Fruit fly (Drosophila melanogaster): Measurements from ENCODE around the gene sala.
A peak's percentile ranks its signal among the peaks of the same experiment; 100 is the strongest.

sala gene

dm6 chr2L:11471979-11472514 is 12.5 kb upstream of the sala start (continued):
- TF ChIP-seq unc-4 (GFP tag; IDR thresholded peaks at IDR 0.05; ENCODE audit: partially characterized antibody) (no peak), Aef1 (GFP tag; IDR thresholded peaks at IDR 0.05) (no peak), Med (GFP tag) (peak; percentile 4), cwo (GFP tag; optimal IDR thresholded peaks at IDR 0.05) (no peak), CG1529 (GFP tag; optimal IDR thresholded peaks at IDR 0.05) (no peak), phol (tag; optimal IDR thresholded peaks at IDR 0.05) (peak; percentile 51), YL-1 (GFP tag; optimal IDR thresholded peaks at IDR 0.05) (no peak), CG3065 (GFP tag; optimal IDR thresholded peaks at IDR 0.05) (no peak), CG18476 (GFP tag; optimal IDR thresholded peaks at IDR 0.05) (no peak), ash1 (GFP tag; optimal IDR thresholded peaks at IDR 0.05) (no peak), CG8924 (tag; optimal IDR thresholded peaks at IDR 0.05) (peak; percentile 15), ase (GFP tag; IDR thresholded peaks at IDR 0.05) (no peak), nmo (GFP tag; optimal IDR thresholded peaks at IDR 0.05) (peak; percentile 39), CG16815 (GFP tag; optimal IDR thresholded peaks at IDR 0.05) (no peak), Adf1 (GFP tag; IDR thresholded peaks at IDR 0.05) (no peak), btn (GFP tag; optimal IDR thresholded peaks at IDR 0.05) (no peak), BEAF-32 (GFP tag; optimal IDR thresholded peaks at IDR 0.05) (no peak), eyg (GFP tag; optimal IDR thresholded peaks at IDR 0.05) (no peak), Mes4 (GFP tag; optimal IDR thresholded peaks at IDR 0.05) (no peak), Pdp1 (GFP tag; optimal IDR thresholded peaks at IDR 0.05) (no peak), CG11504 (tag; optimal IDR thresholded peaks at IDR 0.05) (peak; percentile 42), CG12391 (tag; optimal IDR thresholded peaks at IDR 0.05) (peak; percentile 7), HHEX (GFP tag; optimal IDR thresholded peaks at IDR 0.05) (no peak), CG31441 (GFP tag; IDR thresholded peaks at IDR 0.05) (0 out of 2 replicates have a peak, but pooled peaks have one; percentile 25), Ravus (GFP tag; IDR thresholded peaks at IDR 0.05) (no peak), insv (GFP tag; optimal IDR thresholded peaks at IDR 0.05) (no peak), CG13894 (tag; optimal IDR thresholded peaks at IDR 0.05) (no peak), Gug (GFP tag; IDR thresholded peaks at IDR 0.05) (0 out of 4 replicates have a peak, but pooled peaks have one; percentile 18), CG4854 (GFP tag; optimal IDR thresholded peaks at IDR 0.05) (no peak), cad (GFP tag; optimal IDR thresholded peaks at IDR 0.05) (no peak), Asciz (GFP tag; optimal IDR thresholded peaks at IDR 0.05) (no peak), GATAe (GFP tag; conservative IDR thresholded peaks at IDR 0.05) (no peak), Opbp (GFP tag; IDR thresholded peaks at IDR 0.05; ENCODE audit: partially characterized antibody) (no peak), CG10274 (GFP tag; optimal IDR thresholded peaks at IDR 0.05) (no peak), ara (GFP tag; IDR thresholded peaks at IDR 0.05) (peak; percentile 61; the same call in 1 of the 2 replicates), CG33213 (GFP tag; optimal IDR thresholded peaks at IDR 0.05) (no peak), CG1603 (tag; optimal IDR thresholded peaks at IDR 0.05) (peak; percentile 33), stwl (tag; optimal IDR thresholded peaks at IDR 0.05) (no peak), dysf (GFP tag; IDR thresholded peaks at IDR 0.05) (peak; percentile 39; the same call in 1 of the 3 replicates), Sry-β (GFP tag; optimal IDR thresholded peaks at IDR 0.05) (no peak), CG2202 (tag; optimal IDR thresholded peaks at IDR 0.05) (no peak), hbn (GFP tag; IDR thresholded peaks at IDR 0.05; ENCODE audit: partially characterized antibody) (no peak), gcm (GFP tag; optimal IDR thresholded peaks at IDR 0.05) (no peak), Gsc (GFP tag; IDR thresholded peaks at IDR 0.05) (no peak), zfh2 (GFP tag; optimal IDR thresholded peaks at IDR 0.05) (no peak), CG12104 (GFP tag; optimal IDR thresholded peaks at IDR 0.05) (no peak), CG17829 (tag; optimal IDR thresholded peaks at IDR 0.05) (peak; percentile 25), Lpt (GFP tag; optimal IDR thresholded peaks at IDR 0.05) (no peak), CG17361 (GFP tag; IDR thresholded peaks at IDR 0.05) (0 out of 3 replicates have a peak, but pooled peaks have one; percentile 39), CG2678 (tag; optimal IDR thresholded peaks at IDR 0.05) (peak; percentile 33)
